Fruit fly (Drosophila melanogaster): ENCODE results near the gene CG45207.

DNA sequence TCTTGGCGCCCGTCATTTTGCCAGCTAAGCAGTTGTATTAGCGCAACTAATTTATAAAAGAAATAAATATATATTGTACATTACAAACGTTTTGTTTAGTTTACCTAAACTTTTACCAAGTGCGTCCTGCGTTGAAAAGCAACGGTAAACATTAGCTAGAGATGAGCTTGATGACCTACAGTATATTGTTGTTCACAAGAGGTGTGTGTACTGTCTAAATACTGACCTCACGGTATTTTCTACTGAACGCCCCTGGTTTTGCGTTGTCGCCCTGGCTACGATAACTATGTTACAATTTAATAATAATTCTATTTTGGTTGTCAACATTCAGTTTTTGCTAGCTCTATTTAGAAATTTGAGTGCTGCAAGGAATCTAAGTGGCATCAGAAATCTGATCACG is 17.3 kb upstream of the CG45207 start, which contains the start of gene Acyp2:
- TF ChIP-seq CG8478 (optimal IDR thresholded peaks at IDR 0.05) (no peak), CTCF (optimal IDR thresholded peaks at IDR 0.05) (peak in 1 of 2 experiments; percentile 44)

Measured in S2 (cell line).